Fruit fly (Drosophila melanogaster) whole organism, wandering third instar larva: ENCODE data around the gene CG1492.

Source experiments
- Abd-B ChIP-seq: fragments of >200 bp; optimal IDR thresholded peaks from 2 replicates; lab custom pipeline; 2017; ENCODE audit warnings: missing biosample characterization, missing genetic modification characterization
- CG32264 ChIP-seq: fragments of 200-800 bp; sonication (Bioruptor generic); optimal IDR thresholded peaks from 2 replicates; lab custom pipeline; 2016; ENCODE audit warnings: missing biosample characterization, missing genetic modification characterization
- CrebA ChIP-seq: fragments of 200-800 bp; sonication (Bioruptor generic); optimal IDR thresholded peaks from 2 replicates; lab custom pipeline; 2016; ENCODE audit warnings: missing biosample characterization, mild to moderate bottlenecking, missing genetic modification characterization, borderline replicate concordance
- Dfd ChIP-seq: fragments of >200 bp; optimal IDR thresholded peaks from 2 replicates; lab custom pipeline; 2017; ENCODE audit warnings: missing biosample characterization, missing genetic modification characterization
- Dif ChIP-seq: fragments of 200-275, 200-300 bp; sonication (Bioruptor generic); optimal IDR thresholded peaks from 2 replicates; lab custom pipeline; 2018; ENCODE audit warnings: missing biosample characterization, missing genetic modification characterization; ENCODE audit not compliant: partially characterized antibody
- GATAd ChIP-seq: sonication (Bioruptor generic); optimal IDR thresholded peaks from 2 replicates; lab custom pipeline; 2016; ENCODE audit warnings: missing biosample characterization, missing genetic modification characterization
- HLH106 ChIP-seq: fragments of 200-800 bp; optimal IDR thresholded peaks from 3 replicates; lab custom pipeline; 2019; ENCODE audit warnings: missing biosample characterization, mild to moderate bottlenecking, missing genetic modification characterization, moderate library complexity
- Hr78 ChIP-seq: fragments of >200 bp; optimal IDR thresholded peaks from 2 replicates; lab custom pipeline; 2017; ENCODE audit warnings: missing biosample characterization, missing genetic modification characterization
- Hr83 ChIP-seq: fragments of 200-300 bp; sonication (Bioruptor generic); optimal IDR thresholded peaks from 2 replicates; lab custom pipeline; 2016; ENCODE audit warnings: missing biosample characterization, mild to moderate bottlenecking, missing genetic modification characterization, moderate library complexity; ENCODE audit not compliant: poor library complexity, severe bottlenecking
- Jra ChIP-seq: sonication (Bioruptor generic); optimal IDR thresholded peaks from 2 replicates; lab custom pipeline; 2016; ENCODE audit warnings: missing biosample characterization, missing genetic modification characterization
- Mio ChIP-seq: sonication (Bioruptor generic); optimal IDR thresholded peaks from 2 replicates; lab custom pipeline; 2016; ENCODE audit warnings: missing biosample characterization, missing genetic modification characterization
- Myc ChIP-seq: fragments of >200 bp; optimal IDR thresholded peaks from 2 replicates; lab custom pipeline; 2017
- N ChIP-seq: fragments of >200 bp; optimal IDR thresholded peaks from 2 replicates; lab custom pipeline; 2018; ENCODE audit warnings: missing biosample characterization, missing external identifiers, missing genetic modification characterization
- OdsH ChIP-seq: fragments of 200-800 bp; sonication (Bioruptor generic); optimal IDR thresholded peaks from 2 replicates; lab custom pipeline; 2016; ENCODE audit warnings: missing biosample characterization, mild to moderate bottlenecking, missing genetic modification characterization
- Rel ChIP-seq, 2 experiments: fragments of 200-800 bp; sonication (Bioruptor generic) in 1 of 2; optimal IDR thresholded peaks; 2 replicates in 1 of 2; 3 replicates in 1 of 2; lab custom pipeline; 2016 to 2019; ENCODE audit warnings: mild to moderate bottlenecking in 2 of 2, missing biosample characterization in 2 of 2, missing genetic modification characterization in 2 of 2, moderate library complexity in 1 of 2
- Sp1 ChIP-seq: fragments of 200-800 bp; sonication (Bioruptor generic); optimal IDR thresholded peaks from 3 replicates; lab custom pipeline; 2019; ENCODE audit warnings: missing biosample characterization, mild to moderate bottlenecking, missing genetic modification characterization, moderate library complexity
- Vsx2 ChIP-seq: fragments of 200-300, 225-300 bp; sonication (Bioruptor generic); optimal IDR thresholded peaks from 2 replicates; lab custom pipeline; 2018; ENCODE audit warnings: missing biosample characterization, missing genetic modification characterization; ENCODE audit not compliant: partially characterized antibody
- brk ChIP-seq: fragments of 200-800 bp; sonication (Bioruptor generic); optimal IDR thresholded peaks from 2 replicates; lab custom pipeline; 2016; ENCODE audit warnings: missing biosample characterization, mild to moderate bottlenecking, missing genetic modification characterization
- dl ChIP-seq, 2 experiments: fragments of 175-275, 200-275 bp in 1 of 2; fragments of 200-275 bp in 1 of 2; sonication (Bioruptor generic); optimal IDR thresholded peaks; lab custom pipeline; 2018; ENCODE audit warnings: mild to moderate bottlenecking in 2 of 2, missing biosample characterization in 2 of 2, missing genetic modification characterization in 2 of 2, moderate library complexity in 2 of 2; ENCODE audit not compliant: partially characterized antibody in 2 of 2, insufficient read depth in 1 of 2
- dmrt93B ChIP-seq: fragments of 200-800 bp; sonication (Bioruptor generic); optimal IDR thresholded peaks from 2 replicates; lab custom pipeline; 2018; ENCODE audit warnings: missing biosample characterization, mild to moderate bottlenecking, missing genetic modification characterization
- ey ChIP-seq: fragments of 200-800 bp; sonication (Bioruptor generic); optimal IDR thresholded peaks from 2 replicates; lab custom pipeline; 2016; ENCODE audit warnings: missing biosample characterization, missing genetic modification characterization
- foxo ChIP-seq, 2 experiments: fragments of 200-800 bp; sonication (Bioruptor generic); optimal IDR thresholded peaks; 2 replicates in 1 of 2; 3 replicates in 1 of 2; lab custom pipeline; 2016 to 2017; ENCODE audit warnings: missing biosample characterization in 2 of 2, missing genetic modification characterization in 2 of 2
- fru ChIP-seq: fragments of 200-800 bp; sonication (Bioruptor generic); optimal IDR thresholded peaks from 3 replicates; lab custom pipeline; 2016; ENCODE audit warnings: missing biosample characterization, mild to moderate bottlenecking, missing genetic modification characterization
- lola ChIP-seq: fragments of >200 bp; optimal IDR thresholded peaks from 2 replicates; lab custom pipeline; 2017; ENCODE audit warnings: missing biosample characterization, missing genetic modification characterization
- psq ChIP-seq: fragments of 200-800 bp; sonication (Bioruptor generic); optimal IDR thresholded peaks from 3 replicates; lab custom pipeline; 2017; ENCODE audit warnings: missing biosample characterization, mild to moderate bottlenecking, missing genetic modification characterization, moderate library complexity
- sage ChIP-seq: fragments of 200-800 bp; sonication (Bioruptor generic); optimal IDR thresholded peaks from 2 replicates; lab custom pipeline; 2016; ENCODE audit warnings: missing biosample characterization, mild to moderate bottlenecking, missing genetic modification characterization
- usp ChIP-seq: fragments of >200 bp; optimal IDR thresholded peaks from 2 replicates; lab custom pipeline; 2017; ENCODE audit warnings: missing biosample characterization, missing genetic modification characterization
- woc ChIP-seq: sonication (Bioruptor generic); optimal IDR thresholded peaks from 2 replicates; lab custom pipeline; 2016; ENCODE audit warnings: missing biosample characterization, mild to moderate bottlenecking, missing genetic modification characterization

CG1492 gene

DNA sequence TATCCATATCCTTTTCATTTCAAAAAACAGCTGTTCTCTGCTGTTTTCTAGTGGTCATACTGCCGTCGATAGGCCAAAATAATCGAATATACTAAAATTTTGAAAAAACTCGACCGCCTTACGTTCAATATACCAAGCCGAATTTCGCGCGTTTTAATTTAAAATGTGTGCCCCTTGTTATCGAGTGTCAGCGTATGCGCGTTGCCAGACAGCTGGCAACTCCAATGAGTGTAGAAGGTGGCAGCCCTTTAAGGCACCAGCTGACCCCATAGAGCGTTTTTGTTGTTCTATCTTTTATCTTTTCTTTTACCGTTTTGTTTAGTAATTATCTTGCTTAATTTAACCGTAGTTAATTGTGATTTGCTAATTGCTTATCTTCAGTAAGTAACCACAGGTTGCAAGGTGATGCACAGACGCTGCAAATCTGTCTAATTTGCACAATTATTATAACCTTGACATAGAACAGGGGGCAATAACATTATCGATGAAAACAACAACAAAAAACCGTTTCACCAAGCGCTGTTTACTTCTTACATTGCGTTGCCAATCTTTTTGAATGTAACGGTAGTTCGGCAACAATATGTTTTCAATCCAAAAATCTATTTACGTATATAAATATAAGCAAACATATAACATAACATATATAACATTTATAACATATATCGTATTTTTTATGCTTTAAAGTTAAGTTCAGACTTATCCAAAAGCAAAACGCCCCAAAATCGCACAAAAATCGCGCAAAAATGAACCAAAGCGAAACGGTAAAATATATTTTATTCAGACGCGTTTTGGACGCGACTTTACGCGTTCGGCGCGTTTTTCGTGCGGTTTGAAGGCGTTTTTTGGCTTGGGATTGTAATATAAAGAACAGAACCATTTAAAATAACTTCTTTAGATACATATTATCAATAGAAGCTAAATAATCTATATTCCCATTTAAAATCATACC, at the start of gene CG1492, which contains the start of gene regucalcin:
CG1492 (minus strand) TSS at position 63 of the 949 bp plus-strand sequence.
regucalcin (plus strand) TSS at position 229 of the 949 bp plus-strand sequence.
- no peak for TF ChIP-seq brk (GFP tag; lab: Kevin White, UChicago)
- TF ChIP-seq fru (GFP tag; lab: Kevin White, UChicago): peak; percentile 20
- peak; percentile 69 for TF ChIP-seq Myc (lab: Kevin White, UChicago)

DNA sequence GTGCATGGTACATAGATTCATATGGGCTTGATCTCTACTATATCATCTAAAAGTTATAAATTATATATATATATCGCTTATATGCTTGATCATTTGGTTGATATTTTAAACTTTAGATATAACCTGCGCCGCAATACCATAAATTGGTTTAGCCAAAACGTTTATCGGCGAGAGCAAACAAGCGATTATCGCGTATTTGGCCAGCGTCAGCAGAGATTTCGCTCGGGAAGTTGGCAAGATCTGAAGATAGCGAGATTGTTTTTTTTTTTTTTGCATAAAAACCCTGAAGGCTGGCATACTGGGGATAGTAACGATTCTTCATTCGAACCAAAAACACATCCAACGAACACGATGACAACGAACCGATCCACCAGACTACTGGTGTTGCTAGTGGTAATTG, 47.5 kb upstream of the CG1492 start, which contains the start of gene Muc11A:
Muc11A (plus strand) TSS at position 301 of the 400 bp plus-strand sequence.
- no peak for TF ChIP-seq HLH106 (tag; lab: Kevin White, UChicago)
- TF ChIP-seq usp (GFP tag; lab: Kevin White, UChicago): no peak
- TF ChIP-seq ey (GFP tag; lab: Kevin White, UChicago): no peak
- TF ChIP-seq Jra (GFP tag; lab: Kevin White, UChicago): no peak
- no peak for TF ChIP-seq GATAd (GFP tag; lab: Kevin White, UChicago)
- no peak for TF ChIP-seq fru (GFP tag; lab: Kevin White, UChicago)
- no peak for TF ChIP-seq Hr83 (GFP tag; lab: Kevin White, UChicago)
- no peak for TF ChIP-seq foxo (GFP tag; optimal IDR thresholded peaks at IDR 0.05; lab: Kevin White, UChicago)
- no peak for TF ChIP-seq sage
- TF ChIP-seq lola (GFP tag; lab: Kevin White, UChicago): no peak
- TF ChIP-seq N (GFP tag; lab: Kevin White, UChicago): no peak
- no peak for TF ChIP-seq Hr78 (GFP tag; lab: Kevin White, UChicago)
- TF ChIP-seq Vsx2 (GFP tag; lab: Kevin White, UChicago): no peak
- no peak for TF ChIP-seq psq (GFP tag; lab: Kevin White, UChicago)
- no peak for TF ChIP-seq Dif
- TF ChIP-seq dl (GFP tag; optimal IDR thresholded peaks at IDR 0.05; lab: Kevin White, UChicago; ENCODE audit: insufficient read depth in 1 of 2, partially characterized antibody in 2 of 2): no peak

DNA sequence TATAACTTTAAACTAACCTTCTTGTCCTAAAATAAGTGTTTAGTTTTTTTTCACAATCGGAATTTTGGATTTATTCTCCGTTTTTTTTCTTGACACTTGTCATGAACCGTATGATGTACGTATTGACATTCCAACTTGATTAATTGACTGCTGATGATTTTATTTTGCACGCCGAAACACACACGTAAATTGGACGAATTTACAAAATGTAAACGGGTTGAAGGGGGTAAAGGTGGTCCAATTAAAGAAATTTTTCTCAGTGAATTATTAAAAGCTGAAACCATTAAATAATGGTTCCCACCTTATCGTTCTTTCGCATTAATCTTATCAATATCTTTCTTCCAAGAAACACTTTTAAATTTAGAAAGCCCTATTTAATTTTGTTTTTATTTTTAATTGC, 44.5 kb upstream of the CG1492 start, which contains the start of gene Uch-L5R:
Uch-L5R (minus strand) TSS at position 101 of the 400 bp plus-strand sequence.
- TF ChIP-seq Hr78 (GFP tag; lab: Kevin White, UChicago) (no peak), OdsH (no peak), brk (GFP tag; lab: Kevin White, UChicago) (no peak), CrebA (GFP tag; lab: Kevin White, UChicago) (no peak), sage (no peak), N (GFP tag; lab: Kevin White, UChicago) (no peak)

DNA sequence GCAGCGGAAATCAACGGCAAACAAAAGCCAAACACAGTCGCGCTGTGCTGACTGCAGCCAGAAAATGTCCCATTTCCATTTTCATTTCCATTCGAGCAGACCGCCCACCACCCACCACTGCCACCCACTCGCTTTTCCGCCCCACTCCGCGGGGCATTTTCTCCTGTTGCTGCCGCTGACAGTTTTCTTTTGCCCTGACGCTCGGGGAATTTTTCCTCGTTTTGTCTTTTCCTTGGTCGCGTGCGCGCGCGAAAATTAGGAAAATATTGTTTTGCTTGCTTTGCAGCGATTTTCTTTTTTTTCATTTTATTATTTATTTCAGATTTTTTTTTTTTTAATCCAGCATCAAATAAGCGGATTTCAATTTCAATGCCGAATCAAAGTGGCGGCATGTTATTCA, 38.3 kb upstream of the CG1492 start:
- TF ChIP-seq ey (GFP tag; lab: Kevin White, UChicago) (no peak), dmrt93B (GFP tag; lab: Kevin White, UChicago) (no peak), fru (GFP tag; lab: Kevin White, UChicago) (no peak), CG32264 (GFP tag; lab: Kevin White, UChicago) (no peak), woc (GFP tag; lab: Kevin White, UChicago) (no peak), Myc (lab: Kevin White, UChicago) (no peak), Dfd (GFP tag; lab: Kevin White, UChicago) (no peak), Mio (GFP tag; lab: Kevin White, UChicago) (no peak), Dif (no peak), Rel (GFP tag; optimal IDR thresholded peaks at IDR 0.05; lab: Kevin White, UChicago) (no peak), Rel (tag; optimal IDR thresholded peaks at IDR 0.05; lab: Kevin White, UChicago) (no peak), sage (no peak), Sp1 (GFP tag; lab: Kevin White, UChicago) (no peak), N (GFP tag; lab: Kevin White, UChicago) (no peak), Hr78 (GFP tag; lab: Kevin White, UChicago) (no peak), Abd-B (no peak), lola (GFP tag; lab: Kevin White, UChicago) (no peak), usp (GFP tag; lab: Kevin White, UChicago) (no peak), foxo (GFP tag; optimal IDR thresholded peaks at IDR 0.05; lab: Kevin White, UChicago) (no peak)
